Fruit fly (Drosophila melanogaster) Kc167 (cell line): Measurements from ENCODE around the gene CG11085.

Experiments
- Myc ChIP-seq: fragments of >200 bp; optimal IDR thresholded peaks from 2 replicates; lab custom pipeline; 2017; ENCODE audit warnings: missing external identifiers
- Sin3A ChIP-seq: fragments of >200 bp; optimal IDR thresholded peaks from 2 replicates; lab custom pipeline; 2018; ENCODE audit warnings: missing external identifiers
- h ChIP-seq: fragments of >200 bp; optimal IDR thresholded peaks from 3 replicates; lab custom pipeline; 2018; ENCODE audit warnings: missing external identifiers
- insv ChIP-seq: fragments of >200 bp; optimal IDR thresholded peaks from 3 replicates; lab custom pipeline; 2018; ENCODE audit warnings: missing external identifiers
- psq ChIP-seq: fragments of >200 bp; optimal IDR thresholded peaks from 2 replicates; lab custom pipeline; 2017; ENCODE audit warnings: missing external identifiers
- ttk ChIP-seq: sonication (Bioruptor generic); optimal IDR thresholded peaks from 2 replicates; lab custom pipeline; 2017; ENCODE audit warnings: missing external identifiers

CG11085 gene

dm6 chrX:12580498-12581304 lies 35.4 kb upstream of the CG11085 start:
- TF ChIP-seq ttk (lab: Kevin White, UChicago) (no peak), psq (lab: Kevin White, UChicago) (no peak), Sin3A (lab: Kevin White, UChicago) (no peak), insv (lab: Kevin White, UChicago) (no peak), h (lab: Kevin White, UChicago) (no peak), Myc (lab: Kevin White, UChicago) (no peak)

dm6 chrX:12581305-12581676 lies 34.8 kb upstream of the CG11085 start:
- no peak for TF ChIP-seq Sin3A (lab: Kevin White, UChicago)

DNA sequence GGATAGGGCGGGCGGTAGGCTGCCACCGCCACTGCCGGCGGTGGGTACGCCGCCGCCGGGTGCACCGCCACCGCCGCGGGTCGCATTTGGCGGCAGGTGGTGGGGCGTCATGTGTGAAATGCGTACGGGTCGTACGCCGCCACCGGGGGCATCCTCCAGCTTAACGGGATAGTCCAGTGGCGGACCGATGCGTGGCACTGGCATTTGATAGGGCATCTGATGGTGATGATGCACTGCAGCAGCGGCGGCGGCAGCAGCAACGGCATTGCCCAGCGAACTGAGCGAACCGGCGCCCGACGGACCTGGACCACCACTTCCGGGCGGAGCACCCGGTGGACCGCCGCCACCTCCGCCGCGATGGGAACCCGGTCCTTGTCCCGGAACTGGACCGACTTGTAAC lies 34.2 kb upstream of the CG11085 start:
- TF ChIP-seq h (lab: Kevin White, UChicago) (no peak), ttk (lab: Kevin White, UChicago) (peak; percentile 99), Myc (lab: Kevin White, UChicago) (no peak)

DNA sequence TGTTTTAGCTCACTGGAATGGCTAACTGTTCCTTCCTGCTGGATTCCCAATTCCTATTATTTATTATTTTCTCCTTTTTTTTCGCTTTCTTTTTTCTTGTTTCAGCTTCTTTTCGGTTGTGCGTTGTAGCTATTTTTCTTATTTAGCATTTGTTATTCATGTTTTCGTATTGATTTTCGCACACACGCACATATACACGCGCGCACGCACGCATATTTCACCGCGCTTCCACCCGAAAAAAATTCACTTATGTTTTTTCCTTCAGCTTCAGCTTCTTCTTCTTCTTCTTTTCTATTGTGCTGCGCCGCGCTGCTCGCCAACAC lies 33.5 kb upstream of the CG11085 start:
- TF ChIP-seq h (lab: Kevin White, UChicago) (no peak), insv (lab: Kevin White, UChicago) (no peak), Myc (lab: Kevin White, UChicago) (no peak), psq (lab: Kevin White, UChicago) (no peak), ttk (lab: Kevin White, UChicago) (no peak), Sin3A (lab: Kevin White, UChicago) (no peak)

dm6 chrX:12582984-12583869 lies 32.9 kb upstream of the CG11085 start, which contains the start of gene Pits:
Gene Pits, minus strand, starts transcription at chrX:12583193.
- no peak for TF ChIP-seq h (lab: Kevin White, UChicago)

DNA sequence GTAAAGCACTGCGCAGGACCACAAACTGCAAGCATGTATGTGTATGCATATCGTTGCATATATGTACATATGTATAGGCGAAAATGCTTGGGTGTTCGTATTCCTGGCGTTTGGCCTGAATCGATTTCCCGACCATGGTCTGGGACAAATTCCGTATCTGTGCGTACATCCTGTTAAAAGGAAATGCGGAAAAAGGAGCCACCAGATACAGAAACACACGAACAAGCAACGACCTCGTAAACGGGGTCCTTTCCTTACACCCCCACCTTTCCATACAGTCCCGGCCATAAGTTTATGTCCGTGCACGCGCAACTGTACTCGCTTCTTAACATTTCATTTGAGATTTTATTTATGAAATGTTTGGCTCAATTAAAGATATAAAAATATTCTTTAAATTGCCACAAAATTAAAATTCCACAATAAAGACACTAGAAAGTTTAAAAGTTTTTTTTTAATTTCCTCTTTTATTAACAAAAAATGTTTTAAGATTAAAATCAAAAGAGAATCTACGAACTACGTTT lies 32.2 kb upstream of the CG11085 start:
- TF ChIP-seq psq (lab: Kevin White, UChicago) = no peak
- TF ChIP-seq Sin3A (lab: Kevin White, UChicago) = no peak
- TF ChIP-seq insv (lab: Kevin White, UChicago) = no peak
- TF ChIP-seq h (lab: Kevin White, UChicago) = no peak

dm6 chrX:12591223-12592120 lies 24.6 kb upstream of the CG11085 start:
- TF ChIP-seq h (lab: Kevin White, UChicago) (no peak), insv (lab: Kevin White, UChicago) (no peak), Sin3A (lab: Kevin White, UChicago) (no peak), Myc (lab: Kevin White, UChicago) (no peak), psq (lab: Kevin White, UChicago) (no peak), ttk (lab: Kevin White, UChicago) (no peak)

dm6 chrX:12592121-12592466 lies 24.0 kb upstream of the CG11085 start, which contains the start of gene LIMK1:
Gene LIMK1, minus strand, starts transcription at chrX:12592193.
- TF ChIP-seq ttk (lab: Kevin White, UChicago) (no peak), Sin3A (lab: Kevin White, UChicago) (no peak), Myc (lab: Kevin White, UChicago) (no peak), insv (lab: Kevin White, UChicago) (no peak), psq (lab: Kevin White, UChicago) (no peak), h (lab: Kevin White, UChicago) (no peak)

dm6 chrX:12595100-12595609 lies 21.0 kb upstream of the CG11085 start:
- no peak for TF ChIP-seq insv (lab: Kevin White, UChicago)
- no peak for TF ChIP-seq Myc (lab: Kevin White, UChicago)
- TF ChIP-seq psq (lab: Kevin White, UChicago) = no peak
- no peak for TF ChIP-seq ttk (lab: Kevin White, UChicago)
- TF ChIP-seq Sin3A (lab: Kevin White, UChicago) = no peak
- TF ChIP-seq h (lab: Kevin White, UChicago) = no peak

dm6 chrX:12595610-12596336 lies 20.3 kb upstream of the CG11085 start, which contains the start of the genes CG1824 and Sec16:
Gene CG1824, minus strand, starts transcription at chrX:12595624.
Gene Sec16, plus strand, starts transcription at chrX:12596047.
- TF ChIP-seq Sin3A (lab: Kevin White, UChicago) (no peak), psq (lab: Kevin White, UChicago) (no peak), Myc (lab: Kevin White, UChicago) (no peak), h (lab: Kevin White, UChicago) (no peak), ttk (lab: Kevin White, UChicago) (no peak), insv (lab: Kevin White, UChicago) (no peak)
